Fruit fly (Drosophila melanogaster) whole organism, larva: ENCODE data around the gene Pdhb.
A peak's percentile ranks its signal among the peaks of the same experiment; 100 is the strongest.

ENCODE experiments used
- noc ChIP-seq: fragments of 200-800 bp; sonication (Bioruptor generic); optimal IDR thresholded peaks from 3 replicates; lab custom pipeline; 2019; ENCODE audit warnings: missing biosample characterization, mild to moderate bottlenecking, missing genetic modification characterization, moderate library complexity

Gene Pdhb

dm6 chr3R:29082511-29083296 lies 30.2 kb upstream of the Pdhb start:
- TF ChIP-seq noc: no peak

- TF ChIP-seq noc: no peak
These were observed 29.1 kb upstream of the Pdhb start for dm6 chr3R:29083459-29084457.

dm6 chr3R:29086896-29087295 lies 26.0 kb upstream of the Pdhb start:
- no peak for TF ChIP-seq noc

DNA sequence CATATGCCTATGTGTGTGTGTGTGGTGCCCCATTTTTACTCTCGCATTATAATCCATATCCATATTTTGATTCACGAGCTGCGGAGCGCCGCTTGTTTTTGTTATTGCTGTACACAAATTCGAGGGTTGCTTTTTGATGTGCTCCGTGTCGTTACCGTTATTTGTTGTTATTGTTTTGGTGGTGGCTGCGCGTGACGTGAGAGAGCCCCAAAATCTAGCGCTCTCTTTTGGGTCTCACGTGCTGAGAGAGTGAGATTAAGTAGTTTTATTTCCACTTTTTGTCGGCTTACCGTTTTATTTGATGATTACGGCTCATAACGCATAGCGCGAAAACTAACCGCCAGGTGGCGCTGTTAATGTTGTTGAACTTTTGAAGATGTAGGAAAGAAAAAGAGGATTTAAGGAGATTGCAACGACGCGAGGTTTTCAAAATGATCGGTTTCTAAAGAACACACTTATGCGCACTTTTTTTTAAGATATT lies 25.5 kb upstream of the Pdhb start:
- TF ChIP-seq noc: no peak

dm6 chr3R:29087926-29088487 lies 24.9 kb upstream of the Pdhb start:
- no peak for TF ChIP-seq noc

DNA sequence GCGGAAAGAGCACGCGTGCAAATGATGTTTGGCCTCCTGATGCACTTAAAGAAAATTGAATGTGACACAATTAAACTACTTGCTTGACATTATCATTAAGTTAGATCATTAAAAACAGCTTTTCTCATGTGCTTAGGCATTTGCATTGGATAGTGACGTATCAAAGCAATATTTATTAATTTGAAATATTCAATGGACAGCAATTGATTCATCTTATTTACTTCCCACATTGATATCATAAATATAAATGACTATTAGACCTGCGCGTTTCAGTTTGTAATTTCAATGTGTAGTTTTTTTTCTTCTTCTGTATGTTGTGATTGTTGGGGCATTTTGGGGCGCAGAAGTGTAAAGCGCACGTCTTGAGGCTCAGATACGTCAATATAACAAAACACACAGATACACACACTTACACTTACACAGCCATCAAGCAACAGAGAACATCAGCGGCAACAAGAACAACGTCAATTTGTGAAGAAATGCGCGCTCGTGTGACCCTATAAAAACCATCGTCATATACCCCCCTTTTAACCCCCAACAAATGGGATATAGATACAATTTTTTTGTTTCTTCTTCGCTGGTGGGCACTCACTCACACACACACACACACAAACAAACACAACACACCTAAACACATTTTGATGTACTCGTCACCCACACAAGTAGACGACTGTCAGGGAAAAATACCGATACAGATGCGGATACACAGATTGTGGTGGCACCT lies 23.8 kb upstream of the Pdhb start:
- TF ChIP-seq noc: no peak

DNA sequence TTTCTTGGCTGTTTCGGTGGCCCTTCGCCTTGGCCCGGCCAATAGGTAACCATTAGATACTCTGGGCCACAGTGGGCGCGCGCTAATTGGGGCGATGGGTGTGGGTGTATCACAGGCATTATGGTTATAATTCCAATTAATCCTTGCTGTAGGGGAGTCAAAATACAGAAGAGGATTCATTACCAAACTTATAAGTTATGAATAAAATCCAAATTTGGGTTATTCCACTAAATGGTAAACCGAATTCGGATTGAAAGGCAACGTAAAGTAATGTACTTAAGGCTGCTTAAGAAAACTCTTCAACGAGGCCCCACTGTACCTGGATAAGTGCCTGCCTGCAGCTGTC lies 23.2 kb upstream of the Pdhb start:
- TF ChIP-seq noc: no peak

dm6 chr3R:29091609-29092008 lies 21.3 kb upstream of the Pdhb start:
- TF ChIP-seq noc: no peak

DNA sequence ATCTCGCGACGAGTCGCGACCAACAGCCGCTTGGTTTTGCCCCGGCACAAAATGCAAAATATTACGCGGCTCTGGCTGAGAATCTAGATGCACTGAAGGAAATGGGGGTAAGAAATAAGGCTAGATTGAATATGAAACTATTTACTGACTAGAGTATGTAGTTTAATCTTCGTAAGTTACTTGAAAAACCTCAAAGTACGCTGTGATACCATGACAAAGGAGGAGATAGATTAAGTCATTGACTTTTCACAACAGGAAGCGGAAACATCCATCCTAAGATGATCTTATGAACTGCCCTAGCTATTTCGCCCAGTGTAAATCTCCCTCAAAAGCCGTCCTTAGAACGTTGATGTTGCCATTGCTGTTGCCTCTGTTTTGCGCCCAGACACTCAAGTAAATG lies 18.7 kb upstream of the Pdhb start:
- TF ChIP-seq noc: no peak

DNA sequence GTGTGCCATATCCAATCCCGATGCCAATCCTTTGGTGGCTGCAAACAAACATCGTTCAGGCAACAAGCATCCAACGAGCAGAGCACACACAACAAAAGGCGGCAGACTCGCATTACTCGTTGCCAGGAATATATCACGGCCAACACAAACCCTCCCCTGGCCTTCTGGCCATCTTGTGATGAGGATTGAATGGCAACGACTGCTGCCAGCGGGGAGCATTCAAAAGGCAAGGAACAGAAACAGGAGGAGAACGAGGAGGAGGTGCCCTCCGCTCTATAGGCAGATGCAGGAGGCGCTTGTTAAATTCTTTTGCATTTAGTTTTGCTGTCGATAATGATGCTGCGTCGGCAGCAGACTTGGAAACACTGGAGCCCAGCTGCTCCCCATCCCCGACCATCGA lies 17.3 kb upstream of the Pdhb start:
- TF ChIP-seq noc: no peak

dm6 chr3R:29096009-29096443 lies 16.8 kb upstream of the Pdhb start:
- TF ChIP-seq noc: no peak

- TF ChIP-seq noc: no peak
These were observed 14.8 kb upstream of the Pdhb start for dm6 chr3R:29098022-29098421.

dm6 chr3R:29103227-29103626 lies 9.6 kb upstream of the Pdhb start:
- no peak for TF ChIP-seq noc

- peak; percentile 82 for TF ChIP-seq noc
These were observed 1.1 kb upstream of the Pdhb start for dm6 chr3R:29111795-29112194.

- TF ChIP-seq noc: no peak
These were observed 521 bp downstream of the Pdhb start for dm6 chr3R:29113392-29113791.

DNA sequence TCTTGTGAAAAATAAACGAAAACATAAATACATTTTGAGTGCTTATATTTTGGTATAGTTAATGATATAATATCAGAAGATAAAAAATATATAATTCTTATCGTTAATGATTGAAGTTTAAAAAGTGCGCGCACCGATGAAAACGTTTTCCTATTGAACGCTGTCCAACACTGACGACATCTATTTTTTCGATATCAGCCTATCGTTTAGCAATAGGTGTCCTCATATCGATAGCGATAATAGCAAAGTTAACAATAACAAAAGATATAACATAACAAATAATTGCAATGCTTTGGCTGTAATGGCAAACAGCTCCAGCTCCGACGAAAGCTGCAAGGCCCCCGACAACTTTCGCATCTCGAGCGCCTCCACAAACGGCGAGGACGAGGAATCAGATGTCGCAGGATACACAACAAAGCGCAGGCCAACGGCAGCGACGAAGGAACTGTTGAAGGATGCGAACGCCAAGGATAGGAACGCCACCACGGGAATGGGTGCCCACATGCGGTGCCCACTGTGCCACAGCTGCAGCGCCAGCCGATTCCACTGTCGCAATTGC lies 3.4 kb downstream of the Pdhb start, which contains the start of gene Atg14:
Gene Atg14 (plus strand): TSS at position 225 of the 559 bp plus-strand sequence.
- peak; percentile 2 for TF ChIP-seq noc
